Fruit fly (Drosophila melanogaster) whole organism, pupa: ENCODE measurements around the gene CG10469.
A peak's percentile ranks its signal among the peaks of the same experiment; 100 is the strongest.

ENCODE experiments used
- CG10348 ChIP-seq: fragments of 200-800 bp; sonication (Bioruptor generic); IDR thresholded peaks from 2 replicates; pipeline ENCODE4 v1.3.6; 2022; ENCODE audit warnings: missing biosample characterization, missing genetic modification characterization
- CG12605 ChIP-seq: fragments of 200-800 bp; sonication (Bioruptor generic); IDR thresholded peaks from 2 replicates; pipeline ENCODE4 v1.3.6; 2022; ENCODE audit warnings: missing biosample characterization, missing genetic modification characterization
- CG13204 ChIP-seq: fragments of 200-800 bp; sonication (Bioruptor generic); optimal IDR thresholded peaks from 2 replicates; lab custom pipeline; 2018; ENCODE audit warnings: missing biosample characterization, mild to moderate bottlenecking, missing genetic modification characterization, moderate library complexity
- CG14655 ChIP-seq: fragments of 200-800 bp; sonication (Bioruptor generic); optimal IDR thresholded peaks from 3 replicates; lab custom pipeline; 2017; ENCODE audit warnings: mild to moderate bottlenecking, missing biosample characterization, missing genetic modification reagents, missing genetic modification characterization
- CG15710 ChIP-seq: fragments of 200-800 bp; sonication (Bioruptor generic); optimal IDR thresholded peaks from 2 replicates; lab custom pipeline; 2018; ENCODE audit warnings: missing biosample characterization, mild to moderate bottlenecking, missing genetic modification characterization, moderate library complexity
- CG17806 ChIP-seq: fragments of 200-800 bp; sonication (Bioruptor generic); optimal IDR thresholded peaks from 2 replicates; lab custom pipeline; 2018; ENCODE audit warnings: missing biosample characterization, mild to moderate bottlenecking, missing genetic modification characterization, moderate library complexity
- CG32121 ChIP-seq: fragments of 200-800 bp; sonication (Bioruptor generic); IDR thresholded peaks from 2 replicates; pipeline ENCODE4 v1.3.6; 2022; ENCODE audit warnings: missing biosample characterization, missing genetic modification characterization
- CG34367 ChIP-seq: fragments of 200-800 bp; sonication (Bioruptor generic); optimal IDR thresholded peaks from 2 replicates; lab custom pipeline; 2018; ENCODE audit warnings: missing biosample characterization, mild to moderate bottlenecking, missing genetic modification characterization
- CG4496 ChIP-seq: fragments of 200-800 bp; sonication (Bioruptor generic); IDR thresholded peaks from 3 replicates; pipeline ENCODE4 v1.3.6; 2022; ENCODE audit warnings: missing biosample characterization, missing genetic modification characterization
- CG8159 ChIP-seq: fragments of 200-800 bp; sonication (Bioruptor generic); optimal IDR thresholded peaks from 3 replicates; lab custom pipeline; 2018; ENCODE audit warnings: missing biosample characterization, mild to moderate bottlenecking, missing genetic modification characterization, moderate library complexity
- CG8301 ChIP-seq: fragments of 200-800 bp; sonication (Bioruptor generic); optimal IDR thresholded peaks from 2 replicates; lab custom pipeline; 2018; ENCODE audit warnings: missing biosample characterization, mild to moderate bottlenecking, missing genetic modification characterization
- CG9948 ChIP-seq: fragments of 200-800 bp; sonication (Bioruptor generic); optimal IDR thresholded peaks from 2 replicates; lab custom pipeline; 2018; ENCODE audit warnings: missing biosample characterization, mild to moderate bottlenecking, missing genetic modification characterization, moderate library complexity
- D1 ChIP-seq: fragments of 200-800 bp; sonication (Bioruptor generic); optimal IDR thresholded peaks from 2 replicates; lab custom pipeline; 2018; ENCODE audit warnings: missing biosample characterization, mild to moderate bottlenecking, missing genetic modification characterization, moderate library complexity
- Ets98B ChIP-seq: fragments of 200-800 bp; sonication (Bioruptor generic); IDR thresholded peaks from 2 replicates; pipeline ENCODE4 v1.3.6; 2022; ENCODE audit warnings: missing biosample characterization, missing genetic modification characterization
- Pif1A ChIP-seq: fragments of 200-800 bp; sonication (Bioruptor generic); optimal IDR thresholded peaks from 3 replicates; lab custom pipeline; 2016; ENCODE audit warnings: missing biosample characterization, missing genetic modification characterization
- Pif1B ChIP-seq: fragments of 200-800 bp; sonication (Bioruptor generic); optimal IDR thresholded peaks from 3 replicates; lab custom pipeline; 2016; ENCODE audit warnings: missing biosample characterization, missing genetic modification characterization
- Snoo ChIP-seq: fragments of 200-800 bp; sonication (Bioruptor generic); optimal IDR thresholded peaks from 3 replicates; lab custom pipeline; 2017; ENCODE audit warnings: missing biosample characterization, mild to moderate bottlenecking, missing genetic modification characterization, inconsistent platforms
- fd96Ca ChIP-seq: fragments of 200-800 bp; sonication (Bioruptor generic); IDR thresholded peaks from 3 replicates; pipeline ENCODE4 v1.3.6; 2022; ENCODE audit warnings: missing biosample characterization, missing genetic modification characterization
- gl ChIP-seq: fragments of 200-800 bp; sonication (Bioruptor generic); optimal IDR thresholded peaks from 2 replicates; lab custom pipeline; 2018; ENCODE audit warnings: missing biosample characterization, mild to moderate bottlenecking, missing genetic modification characterization
- rn ChIP-seq: fragments of 200-800 bp; sonication (Bioruptor generic); IDR thresholded peaks from 2 replicates; pipeline ENCODE4 v1.3.6; 2022; ENCODE audit warnings: missing biosample characterization, missing genetic modification characterization

CG10469 gene

dm6 chr3L:6124616-6125408, 31.7 kb upstream of the CG10469 start:
- TF ChIP-seq rn (GFP tag; lab: Robert Waterston, UW) = peak; percentile 25; the same call in 1 of the 2 replicates
- no peak for TF ChIP-seq Snoo
- TF ChIP-seq Pif1A (GFP tag; lab: Kevin White, UChicago) = peak; percentile 15

DNA sequence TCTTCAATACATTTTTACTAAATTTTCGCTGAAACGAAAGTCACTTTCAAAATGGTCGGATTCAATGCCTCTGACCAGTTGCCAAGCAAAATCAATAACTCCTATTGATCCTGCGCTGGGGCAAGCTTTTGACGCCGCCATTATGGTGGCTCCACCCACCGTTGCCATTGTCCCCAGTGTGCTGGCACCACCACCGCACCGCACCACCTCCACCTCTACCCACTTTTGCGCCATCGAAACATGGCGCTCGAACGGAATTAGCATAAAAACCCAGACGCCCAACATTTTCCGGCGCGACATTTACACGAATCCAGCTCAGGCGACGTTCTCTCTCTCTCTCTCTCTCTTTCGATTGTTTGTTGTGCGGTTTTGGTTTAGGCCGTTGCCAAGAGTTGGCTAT, 23.8 kb upstream of the CG10469 start:
- TF ChIP-seq CG10348 (GFP tag; lab: Robert Waterston, UW) (no peak), CG9948 (tag; lab: Kevin White, UChicago) (no peak), fd96Ca (GFP tag; lab: Robert Waterston, UW) (no peak), CG8159 (tag; lab: Kevin White, UChicago) (no peak), D1 (tag; lab: Kevin White, UChicago) (no peak), CG4496 (GFP tag; lab: Robert Waterston, UW) (no peak), CG32121 (no peak), rn (GFP tag; lab: Robert Waterston, UW) (no peak), CG14655 (GFP tag; lab: Kevin White, UChicago) (no peak)
- TF ChIP-seq, all 21 proteins: peak for 0

- TF ChIP-seq CG34367 (tag; lab: Kevin White, UChicago) = no peak
- TF ChIP-seq CG32121 = no peak
- no peak for TF ChIP-seq CG17806 (tag; lab: Kevin White, UChicago)
- no peak for TF ChIP-seq CG9948 (tag; lab: Kevin White, UChicago)
- no peak for TF ChIP-seq CG15710 (tag; lab: Kevin White, UChicago)
- no peak for TF ChIP-seq Ets98B
- TF ChIP-seq Pif1A (GFP tag; lab: Kevin White, UChicago) = no peak
- TF ChIP-seq CG13204 = no peak
- no peak for TF ChIP-seq rn (GFP tag; lab: Robert Waterston, UW)
- TF ChIP-seq Snoo = no peak
- no peak for TF ChIP-seq CG10348 (GFP tag; lab: Robert Waterston, UW)
- TF ChIP-seq gl = no peak
Observed at dm6 chr3L:6115505-6115904, 22.4 kb upstream of the CG10469 start.

DNA sequence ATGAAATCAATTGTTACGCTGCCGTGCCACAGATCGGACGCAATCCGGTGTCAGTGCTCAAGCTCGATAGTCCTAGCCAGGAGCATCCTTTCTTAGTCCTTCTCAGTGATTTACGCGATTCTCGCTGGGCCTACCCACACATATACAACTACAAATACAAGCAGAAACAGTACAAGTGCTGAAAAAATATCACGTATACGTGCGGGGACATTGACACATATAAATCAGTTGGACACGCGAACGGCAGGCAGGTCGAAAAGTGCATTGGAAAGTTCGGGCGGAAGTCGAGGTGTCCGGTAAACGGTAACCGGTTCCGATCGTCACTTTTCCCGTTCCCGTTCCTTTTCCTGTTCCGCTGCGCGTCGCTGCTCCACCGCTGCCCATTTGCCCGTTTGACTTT, 18.3 kb upstream of the CG10469 start:
- TF ChIP-seq CG8301 (no peak), Pif1B (GFP tag; lab: Kevin White, UChicago) (no peak), CG10348 (GFP tag; lab: Robert Waterston, UW) (no peak), CG4496 (GFP tag; lab: Robert Waterston, UW) (no peak)

- TF ChIP-seq CG4496 (GFP tag; lab: Robert Waterston, UW) (no peak), CG13204 (no peak)
Observed at dm6 chr3L:6110673-6111449, 17.7 kb upstream of the CG10469 start.

dm6 chr3L:6108264-6109060, 15.3 kb upstream of the CG10469 start:
- no peak for TF ChIP-seq CG8301

dm6 chr3L:6106717-6107116, 13.6 kb upstream of the CG10469 start:
- TF ChIP-seq CG12605 (GFP tag; lab: Robert Waterston, UW) (no peak), CG34367 (tag; lab: Kevin White, UChicago) (no peak), CG13204 (no peak), rn (GFP tag; lab: Robert Waterston, UW) (no peak), CG8159 (tag; lab: Kevin White, UChicago) (no peak), CG10348 (GFP tag; lab: Robert Waterston, UW) (no peak), Pif1A (GFP tag; lab: Kevin White, UChicago) (no peak), CG15710 (tag; lab: Kevin White, UChicago) (no peak), Pif1B (GFP tag; lab: Kevin White, UChicago) (no peak), Ets98B (no peak), CG32121 (no peak), CG17806 (tag; lab: Kevin White, UChicago) (no peak), gl (no peak), CG9948 (tag; lab: Kevin White, UChicago) (no peak), CG4496 (GFP tag; lab: Robert Waterston, UW) (no peak), CG8301 (no peak), Snoo (no peak)
- TF ChIP-seq, all 21 proteins: peak for 0
